Worm (Caenorhabditis elegans) whole organism, late embryonic: ENCODE data around the gene F07G6.8.

Experiments
- C08G9.2 ChIP-seq: sonication (generic microtip); optimal IDR thresholded peaks from 2 replicates; lab custom pipeline; 2016; ENCODE audit warnings: mild to moderate bottlenecking, missing genetic modification characterization, moderate library complexity, missing compliant biosample characterization
- F13H6.1 ChIP-seq: sonication (generic microtip); optimal IDR thresholded peaks from 2 replicates; lab custom pipeline; 2016; ENCODE audit warnings: missing genetic modification characterization, missing compliant biosample characterization
- K02D7.2 ChIP-seq: sonication (generic microtip); optimal IDR thresholded peaks from 2 replicates; lab custom pipeline; 2017; ENCODE audit warnings: mild to moderate bottlenecking, missing genetic modification characterization, missing compliant biosample characterization
- T23F11.4 ChIP-seq: fragments of 200-800 bp; sonication (Bioruptor generic); optimal IDR thresholded peaks from 2 replicates; lab custom pipeline; 2018; ENCODE audit warnings: mild to moderate bottlenecking, missing genetic modification characterization, missing compliant biosample characterization
- Y22D7AL.16 ChIP-seq: sonication (generic microtip); optimal IDR thresholded peaks from 2 replicates; lab custom pipeline; 2016; ENCODE audit warnings: missing genetic modification characterization, missing compliant biosample characterization
- ahr-1 ChIP-seq: sonication (generic microtip); optimal IDR thresholded peaks from 2 replicates; lab custom pipeline; 2016; ENCODE audit warnings: missing genetic modification characterization, missing compliant biosample characterization
- ceh-2 ChIP-seq: sonication (generic microtip); optimal IDR thresholded peaks from 2 replicates; lab custom pipeline; 2016; ENCODE audit warnings: missing genotype, missing genetic modification characterization, missing compliant biosample characterization
- ceh-22 ChIP-seq: sonication (generic microtip); optimal IDR thresholded peaks from 2 replicates; lab custom pipeline; 2017; ENCODE audit warnings: missing biosample characterization, missing genetic modification characterization
- ceh-31 ChIP-seq: sonication (generic microtip); optimal IDR thresholded peaks from 2 replicates; lab custom pipeline; 2016; ENCODE audit warnings: missing genetic modification characterization, missing compliant biosample characterization
- ceh-34 ChIP-seq: sonication (generic microtip); optimal IDR thresholded peaks from 2 replicates; lab custom pipeline; 2016; ENCODE audit warnings: mild to moderate bottlenecking, missing genetic modification characterization, missing compliant biosample characterization
- ceh-45 ChIP-seq: fragments of 200-800 bp; sonication (Bioruptor generic); IDR thresholded peaks from 2 replicates; pipeline ENCODE4 v1.3.6; 2022; ENCODE audit warnings: missing genetic modification reagents, missing genetic modification characterization, missing compliant biosample characterization
- ceh-6 ChIP-seq: fragments of 200-800 bp; sonication (Bioruptor generic); optimal IDR thresholded peaks from 2 replicates; lab custom pipeline; 2018; ENCODE audit warnings: mild to moderate bottlenecking, missing genetic modification characterization, missing compliant biosample characterization
- che-1 ChIP-seq: sonication (generic microtip); optimal IDR thresholded peaks from 2 replicates; lab custom pipeline; 2016; ENCODE audit warnings: mild to moderate bottlenecking, missing genetic modification characterization, missing compliant biosample characterization
- dve-1 ChIP-seq: sonication (generic microtip); optimal IDR thresholded peaks from 2 replicates; lab custom pipeline; 2017; ENCODE audit warnings: antibody characterized with exemption, mild to moderate bottlenecking, missing genetic modification characterization, missing compliant biosample characterization
- fkh-10 ChIP-seq: fragments of 150-350 bp; optimal IDR thresholded peaks from 2 replicates; lab custom pipeline; 2014; ENCODE audit warnings: missing biosample characterization, missing genetic modification reagents, missing genetic modification characterization
- fkh-6 ChIP-seq: sonication (generic microtip); optimal IDR thresholded peaks from 2 replicates; lab custom pipeline; 2016; ENCODE audit warnings: missing genetic modification characterization, missing compliant biosample characterization
- gmeb-2 ChIP-seq: sonication (generic microtip); optimal IDR thresholded peaks from 2 replicates; lab custom pipeline; 2016; ENCODE audit warnings: missing genetic modification characterization, inconsistent platforms, missing compliant biosample characterization
- hlh-15 ChIP-seq: sonication (generic microtip); optimal IDR thresholded peaks from 2 replicates; lab custom pipeline; 2016; ENCODE audit warnings: missing genetic modification characterization, missing compliant biosample characterization
- hlh-30 ChIP-seq: sonication (generic microtip); optimal IDR thresholded peaks from 2 replicates; lab custom pipeline; 2017; ENCODE audit warnings: antibody characterized with exemption, missing genetic modification characterization, missing compliant biosample characterization; ENCODE audit not compliant: insufficient read depth
- hlh-8 ChIP-seq: sonication (generic microtip); optimal IDR thresholded peaks from 2 replicates; lab custom pipeline; 2016; ENCODE audit warnings: missing genotype, missing genetic modification characterization, missing compliant biosample characterization
- lim-6 ChIP-seq: sonication (generic microtip); optimal IDR thresholded peaks from 2 replicates; lab custom pipeline; 2016; ENCODE audit warnings: missing genetic modification characterization, missing compliant biosample characterization
- lin-11 ChIP-seq: fragments of 200-800 bp; sonication (Bioruptor generic); optimal IDR thresholded peaks from 2 replicates; lab custom pipeline; 2018; ENCODE audit warnings: mild to moderate bottlenecking, missing genetic modification characterization, missing compliant biosample characterization
- madf-2 ChIP-seq: sonication (generic microtip); optimal IDR thresholded peaks from 2 replicates; lab custom pipeline; 2017; ENCODE audit warnings: missing genetic modification characterization, missing compliant biosample characterization
- nfya-1 ChIP-seq: sonication (generic microtip); optimal IDR thresholded peaks from 2 replicates; lab custom pipeline; 2017; ENCODE audit warnings: missing genetic modification characterization, mild to moderate bottlenecking, missing compliant biosample characterization, antibody characterized with exemption, moderate library complexity
- pag-3 ChIP-seq: sonication (generic microtip); optimal IDR thresholded peaks from 2 replicates; lab custom pipeline; 2016; ENCODE audit warnings: missing compliant biosample characterization, missing genetic modification characterization, borderline replicate concordance
- pat-9 ChIP-seq: fragments of 200-800 bp; sonication (Bioruptor generic); optimal IDR thresholded peaks from 2 replicates; lab custom pipeline; 2018; ENCODE audit warnings: mild to moderate bottlenecking, missing genetic modification characterization, moderate library complexity, missing compliant biosample characterization
- pha-2 ChIP-seq: sonication (generic microtip); optimal IDR thresholded peaks from 2 replicates; lab custom pipeline; 2017; ENCODE audit warnings: mild to moderate bottlenecking, missing genetic modification characterization, missing compliant biosample characterization
- pha-4 ChIP-seq: fragments of 150-350 bp; optimal IDR thresholded peaks from 2 replicates; lab custom pipeline; 2018; ENCODE audit warnings: missing biosample characterization, missing genetic modification reagents, missing genetic modification characterization
- pqm-1 ChIP-seq: sonication (generic microtip); optimal IDR thresholded peaks from 2 replicates; lab custom pipeline; 2016; ENCODE audit warnings: missing genetic modification characterization, missing compliant biosample characterization
- pros-1 ChIP-seq: fragments of 150-350 bp; optimal IDR thresholded peaks from 2 replicates; lab custom pipeline; 2014; ENCODE audit warnings: missing biosample characterization, missing genetic modification reagents, missing genetic modification characterization
- rnt-1 ChIP-seq: sonication (generic microtip); optimal IDR thresholded peaks from 2 replicates; lab custom pipeline; 2016; ENCODE audit warnings: missing genetic modification characterization, missing compliant biosample characterization
- sdc-2 ChIP-seq: sonication (generic microtip); optimal IDR thresholded peaks from 2 replicates; lab custom pipeline; 2016; ENCODE audit warnings: missing genotype, missing genetic modification characterization, missing compliant biosample characterization
- sox-2 ChIP-seq: fragments of 200-800 bp; sonication (Bioruptor generic); IDR thresholded peaks from 2 replicates; pipeline ENCODE4 v1.3.6; 2022; ENCODE audit warnings: missing genetic modification reagents, missing genetic modification characterization, missing compliant biosample characterization
- tbx-7 ChIP-seq: sonication (generic microtip); optimal IDR thresholded peaks from 2 replicates; lab custom pipeline; 2016; ENCODE audit warnings: missing genotype, missing genetic modification characterization, missing compliant biosample characterization
- ttx-3 ChIP-seq: sonication (generic microtip); optimal IDR thresholded peaks from 2 replicates; lab custom pipeline; 2016; ENCODE audit warnings: missing genetic modification reagents, missing genetic modification characterization, missing compliant biosample characterization
- unc-86 ChIP-seq: sonication (generic microtip); optimal IDR thresholded peaks from 2 replicates; lab custom pipeline; 2016; ENCODE audit warnings: missing genetic modification characterization, missing compliant biosample characterization
- zip-5 ChIP-seq: sonication (generic microtip); optimal IDR thresholded peaks from 2 replicates; lab custom pipeline; 2016; ENCODE audit warnings: missing genetic modification characterization, missing compliant biosample characterization
- ztf-16 ChIP-seq: sonication (generic microtip); optimal IDR thresholded peaks from 2 replicates; lab custom pipeline; 2017; ENCODE audit warnings: missing genetic modification characterization, missing compliant biosample characterization

Gene F07G6.8

ce11 chrX:1718479-1718878 is 1.8 kb downstream of the F07G6.8 start, which contains the start of gene fbxa-53:
TSS of gene fbxa-53 (minus strand) at chrX:1718579.
- TF ChIP-seq pros-1 (tag; lab: Kevin White, UChicago) (no peak), F13H6.1 (tag; lab: Kevin White, UChicago) (no peak), fkh-10 (GFP tag; lab: Kevin White, UChicago) (no peak), unc-86 (tag; lab: Kevin White, UChicago) (no peak), ahr-1 (tag; lab: Kevin White, UChicago) (no peak), ttx-3 (tag; lab: Kevin White, UChicago) (no peak), ztf-16 (tag; lab: Kevin White, UChicago) (no peak), ceh-31 (tag; lab: Kevin White, UChicago) (no peak), tbx-7 (tag; lab: Kevin White, UChicago) (no peak), sdc-2 (tag; lab: Kevin White, UChicago) (no peak), che-1 (tag; lab: Kevin White, UChicago) (no peak), K02D7.2 (tag; lab: Kevin White, UChicago) (no peak), ceh-34 (tag; lab: Kevin White, UChicago) (no peak), ceh-2 (tag; lab: Kevin White, UChicago) (no peak), ceh-45 (GFP tag; lab: Robert Waterston, UW) (no peak), nfya-1 (tag; lab: Kevin White, UChicago) (no peak), lin-11 (tag; lab: Kevin White, UChicago) (no peak)

- TF ChIP-seq ceh-31 (tag; lab: Kevin White, UChicago) (no peak), hlh-15 (tag; lab: Kevin White, UChicago) (no peak), gmeb-2 (tag; lab: Kevin White, UChicago) (no peak), lim-6 (tag; lab: Kevin White, UChicago) (no peak), pha-4 (no peak), ahr-1 (tag; lab: Kevin White, UChicago) (no peak)
Observed at ce11 chrX:1712538-1712937, 7.7 kb downstream of the F07G6.8 start, which contains the start of gene fbxa-52. TSS of gene fbxa-52 (minus strand) at chrX:1712638.

DNA sequence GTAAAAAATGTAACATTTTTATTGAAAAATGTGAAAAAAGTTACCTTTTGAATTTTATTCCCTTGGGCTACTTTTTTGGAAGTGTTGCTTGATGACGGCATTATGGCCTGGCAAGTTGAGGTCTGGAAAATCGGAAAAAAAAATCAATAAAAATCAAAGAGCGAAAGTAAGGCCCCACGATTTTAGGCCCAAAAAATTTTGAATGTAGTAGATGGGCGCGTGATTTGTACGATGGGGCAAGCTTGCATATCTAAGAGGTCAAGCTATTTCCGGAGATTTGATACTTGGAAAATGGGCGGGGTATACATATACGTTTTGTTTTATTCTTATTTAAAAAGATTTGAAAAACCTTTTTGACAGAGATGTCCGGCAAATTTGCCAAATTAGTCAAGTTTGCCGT is 13.7 kb downstream of the F07G6.8 start, which contains the start of gene F07G6.5:
TSS of gene F07G6.5 (minus strand) at position 101 of the 400 bp plus-strand sequence.
- no peak for TF ChIP-seq rnt-1 (tag; lab: Kevin White, UChicago)
- TF ChIP-seq pha-2 (tag; lab: Kevin White, UChicago), result no peak
- TF ChIP-seq fkh-10 (GFP tag; lab: Kevin White, UChicago), result no peak
- TF ChIP-seq ceh-2 (tag; lab: Kevin White, UChicago), result no peak
- TF ChIP-seq zip-5, result no peak
- TF ChIP-seq Y22D7AL.16 (tag; lab: Kevin White, UChicago), result no peak
- no peak for TF ChIP-seq pat-9 (tag; lab: Kevin White, UChicago)

DNA sequence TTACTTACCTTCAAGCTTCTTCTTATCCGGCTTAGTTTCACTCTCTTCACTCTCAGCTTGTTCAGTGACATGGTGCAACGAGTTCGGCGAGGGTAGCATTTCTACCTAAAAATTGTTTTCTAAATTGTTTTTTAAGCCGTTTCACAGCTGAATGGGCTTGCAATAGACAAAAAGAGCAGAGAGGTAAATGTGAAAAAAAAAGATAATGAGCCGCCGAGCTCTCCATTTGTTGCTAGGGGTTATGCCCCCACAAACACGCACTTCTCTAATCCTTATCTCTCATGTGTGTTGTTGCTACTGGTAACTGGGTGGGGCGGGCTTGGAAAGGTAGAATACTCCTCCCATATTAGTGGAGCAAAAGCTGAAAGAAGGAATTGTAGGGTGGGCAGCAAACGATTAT is 16.4 kb downstream of the F07G6.8 start, which contains the start of gene C36C9.5:
TSS of gene C36C9.5 (minus strand) at position 101 of the 400 bp plus-strand sequence.
- TF ChIP-seq hlh-30 (tag; lab: Kevin White, UChicago) (no peak), sox-2 (GFP tag; lab: Robert Waterston, UW) (no peak), K02D7.2 (tag; lab: Kevin White, UChicago) (no peak), C08G9.2 (tag; lab: Kevin White, UChicago) (no peak), dve-1 (tag; lab: Kevin White, UChicago) (no peak), sdc-2 (tag; lab: Kevin White, UChicago) (no peak), T23F11.4 (GFP tag; lab: Kevin White, UChicago) (no peak), gmeb-2 (tag; lab: Kevin White, UChicago) (no peak), unc-86 (tag; lab: Kevin White, UChicago) (no peak), pag-3 (tag; lab: Kevin White, UChicago) (no peak), ceh-22 (no peak), pqm-1 (no peak), ceh-34 (tag; lab: Kevin White, UChicago) (no peak), fkh-6 (no peak), madf-2 (tag; lab: Kevin White, UChicago) (no peak), ceh-6 (no peak), hlh-8 (no peak)
